Fruit fly (Drosophila melanogaster) whole organism, adult: Measurements from ENCODE around the gene mxc.

ENCODE experiments used
- CG12768 ChIP-seq: fragments of 200-800 bp; sonication (Bioruptor generic); optimal IDR thresholded peaks from 2 replicates; lab custom pipeline; 2017; ENCODE audit warnings: missing biosample characterization, missing genetic modification characterization, mild to moderate bottlenecking, moderate library complexity, missing genetic modification reagents
- CG1620 ChIP-seq: fragments of 200-800 bp; sonication (Bioruptor generic); optimal IDR thresholded peaks from 2 replicates; lab custom pipeline; 2016; ENCODE audit warnings: missing biosample characterization, missing genetic modification characterization
- CG5204 ChIP-seq: fragments of 200-800 bp; sonication (Bioruptor generic); optimal IDR thresholded peaks from 2 replicates; lab custom pipeline; 2016; ENCODE audit warnings: missing biosample characterization, missing genetic modification characterization
- CG7045 ChIP-seq: fragments of 200-800 bp; sonication (Bioruptor generic); optimal IDR thresholded peaks from 2 replicates; lab custom pipeline; 2017; ENCODE audit warnings: missing biosample characterization, mild to moderate bottlenecking, missing genetic modification characterization
- CG7101 ChIP-seq: fragments of 200-800 bp; sonication (Bioruptor generic); optimal IDR thresholded peaks from 2 replicates; lab custom pipeline; 2018; ENCODE audit warnings: missing biosample characterization, mild to moderate bottlenecking, missing genetic modification characterization, moderate library complexity
- Crg-1 ChIP-seq: fragments of 200-800 bp; sonication (Bioruptor generic); optimal IDR thresholded peaks from 2 replicates; lab custom pipeline; 2016; ENCODE audit warnings: missing biosample characterization, missing genetic modification characterization
- bab1 ChIP-seq: fragments of 200-800 bp; sonication (Bioruptor generic); optimal IDR thresholded peaks from 3 replicates; lab custom pipeline; 2019; ENCODE audit warnings: missing biosample characterization, mild to moderate bottlenecking, missing genetic modification characterization, moderate library complexity
- kay ChIP-seq: fragments of 200-800 bp; sonication (Bioruptor generic); peaks from one replicate; lab custom pipeline; 2016; ENCODE audit warnings: missing biosample characterization, missing genetic modification characterization, borderline replicate concordance
- ovo ChIP-seq: fragments of 200-800 bp; sonication (Bioruptor generic); optimal IDR thresholded peaks from 2 replicates; lab custom pipeline; 2016; ENCODE audit warnings: missing biosample characterization, missing genetic modification characterization
- pad ChIP-seq: fragments of 200-800 bp; sonication (Bioruptor generic); optimal IDR thresholded peaks from 3 replicates; lab custom pipeline; 2017; ENCODE audit warnings: missing biosample characterization, missing genetic modification characterization, mild to moderate bottlenecking, moderate library complexity, missing genetic modification reagents
- tj ChIP-seq: fragments of 200-800 bp; sonication (Bioruptor generic); optimal IDR thresholded peaks from 3 replicates; lab custom pipeline; 2017; ENCODE audit warnings: missing biosample characterization, mild to moderate bottlenecking, missing genetic modification characterization, moderate library complexity
- toe ChIP-seq: fragments of 200-800 bp; sonication (Bioruptor generic); optimal IDR thresholded peaks from 2 replicates; lab custom pipeline; 2016; ENCODE audit warnings: missing biosample characterization, missing genetic modification characterization

DNA sequence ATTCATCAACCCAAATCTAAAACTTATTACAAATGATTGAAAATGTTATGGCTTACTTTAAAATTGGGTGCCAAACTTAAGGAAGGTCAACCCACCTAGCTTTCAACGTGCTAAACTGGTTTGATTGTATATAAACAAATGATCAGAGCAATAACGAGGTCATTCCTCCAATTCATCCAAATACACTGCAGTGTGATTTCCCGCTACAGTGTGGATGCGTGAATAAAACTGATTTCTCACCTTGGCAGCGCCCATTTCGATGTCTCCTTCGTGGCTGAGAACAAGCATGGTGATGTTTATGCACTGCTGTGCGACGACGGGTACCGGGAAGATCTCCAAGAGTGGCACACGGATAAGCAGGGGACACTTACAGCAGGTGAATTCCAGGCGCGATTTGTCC is 48.0 kb downstream of the mxc start:
- TF ChIP-seq tj (GFP tag; lab: Kevin White, UChicago) (no peak), kay (GFP tag; lab: Kevin White, UChicago) (no peak), CG5204 (GFP tag; lab: Kevin White, UChicago) (no peak), Crg-1 (GFP tag; lab: Kevin White, UChicago) (no peak), toe (GFP tag; lab: Kevin White, UChicago) (no peak), bab1 (GFP tag; lab: Kevin White, UChicago) (no peak), CG12768 (no peak), CG7045 (GFP tag; lab: Kevin White, UChicago) (no peak), ovo (GFP tag; lab: Kevin White, UChicago) (no peak), pad (GFP tag; lab: Kevin White, UChicago) (no peak), CG7101 (tag; lab: Kevin White, UChicago) (no peak), CG1620 (GFP tag; lab: Kevin White, UChicago) (no peak)
